Worm (Caenorhabditis elegans): ENCODE results near the gene slc-25A21.

ce11 chrX:16192574-16192973 lies 2.9 kb downstream of the slc-25A21 start:
- TF ChIP-seq ama-1 (optimal IDR thresholded peaks at IDR 0.05) (no peak), sea-1 (GFP tag; conservative IDR thresholded peaks at IDR 0.05) (no peak), flt-1 (GFP tag; IDR thresholded peaks at IDR 0.05) (no peak), ets-7 (tag; optimal IDR thresholded peaks at IDR 0.05) (no peak), tbx-11 (GFP tag; IDR thresholded peaks at IDR 0.05) (no peak), F13C5.2 (tag; optimal IDR thresholded peaks at IDR 0.05) (no peak), B0310.2 (tag; optimal IDR thresholded peaks at IDR 0.05) (no peak), aly-1 (tag; optimal IDR thresholded peaks at IDR 0.05) (no peak), hnd-1 (tag; optimal IDR thresholded peaks at IDR 0.05) (no peak), ceh-36 (tag; optimal IDR thresholded peaks at IDR 0.05) (no peak), hmbx-1 (tag; optimal IDR thresholded peaks at IDR 0.05) (no peak)

Measured in whole organism, early embryonic.